Fruit fly (Drosophila melanogaster) whole organism: ENCODE data around the gene CG32588.

Experiments
- EcR ChIP-seq, 2 experiments: fragments of >200 bp; optimal IDR thresholded peaks; 2 replicates each; lab custom pipeline; 2017; ENCODE audit warnings: missing biosample characterization in 2 of 2, missing genetic modification characterization in 2 of 2, missing genetic modification reagents in 2 of 2
- pan ChIP-seq: fragments of >200 bp; optimal IDR thresholded peaks from 2 replicates; lab custom pipeline; 2017
- usp ChIP-seq: fragments of >200 bp; optimal IDR thresholded peaks from 2 replicates; lab custom pipeline; 2017; ENCODE audit warnings: missing biosample characterization, missing genetic modification characterization, mixed read lengths

- no peak for TF ChIP-seq EcR (GFP tag; optimal IDR thresholded peaks at IDR 0.05; lab: Kevin White, UChicago)
- TF ChIP-seq usp (GFP tag; lab: Kevin White, UChicago): no peak
- TF ChIP-seq pan (lab: Kevin White, UChicago): no peak
Measured at dm6 chrX:15199845-15200432, 6.5 kb downstream of the CG32588 start.
